Worm (Caenorhabditis elegans): ENCODE measurements around the gene flr-4.

The flr-4 gene

DNA sequence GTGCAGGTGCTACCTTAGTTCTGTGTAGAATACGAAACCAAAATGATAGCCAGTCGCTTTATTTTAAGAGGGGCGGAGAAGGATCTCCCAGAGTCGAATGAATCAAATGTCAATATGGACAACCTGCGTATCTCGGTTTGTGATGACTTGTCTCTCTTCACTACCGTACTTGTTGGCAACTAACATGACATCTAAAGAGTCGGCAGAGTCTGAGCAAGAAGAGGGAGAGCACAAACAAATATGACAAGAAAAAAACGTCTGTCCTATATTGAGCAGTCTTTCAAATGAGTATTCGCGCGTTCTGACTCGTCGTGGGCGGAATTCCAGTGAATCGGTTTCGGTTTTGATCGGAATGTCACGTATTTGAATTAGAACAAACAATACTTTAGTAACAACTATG, 5.8 kb downstream of the flr-4 start, which contains the start of gene F09B12.7:
Gene F09B12.7, minus strand, starts transcription at position 101 of the 400 bp plus-strand sequence.
- TF ChIP-seq nhr-2 (tag; optimal IDR thresholded peaks at IDR 0.05) (no peak), lin-32 (GFP tag; optimal IDR thresholded peaks at IDR 0.05) (no peak), ceh-83 (GFP tag; optimal IDR thresholded peaks at IDR 0.05) (no peak), M03D4.4 (tag; optimal IDR thresholded peaks at IDR 0.05) (no peak), ces-1 (GFP tag; optimal IDR thresholded peaks at IDR 0.05) (no peak), tbx-8 (GFP tag; optimal IDR thresholded peaks at IDR 0.05) (no peak), unc-120 (tag; optimal IDR thresholded peaks at IDR 0.05; ENCODE audit: poor library complexity, severe bottlenecking) (no peak), nhr-12 (tag; optimal IDR thresholded peaks at IDR 0.05) (no peak), mls-2 (tag; optimal IDR thresholded peaks at IDR 0.05) (no peak), pha-4 (tag; optimal IDR thresholded peaks at IDR 0.05) (no peak), bed-3 (GFP tag; optimal IDR thresholded peaks at IDR 0.05) (no peak), hlh-1 (tag; optimal IDR thresholded peaks at IDR 0.05) (no peak), ham-2 (GFP tag; optimal IDR thresholded peaks at IDR 0.05) (no peak), cnd-1 (tag; optimal IDR thresholded peaks at IDR 0.05) (no peak), nhr-237 (tag; optimal IDR thresholded peaks at IDR 0.05) (no peak), ztf-11 (tag; optimal IDR thresholded peaks at IDR 0.05) (no peak), nhr-28 (tag; optimal IDR thresholded peaks at IDR 0.05) (no peak), ceh-43 (GFP tag; optimal IDR thresholded peaks at IDR 0.05) (no peak), elt-3 (tag; optimal IDR thresholded peaks at IDR 0.05) (no peak)

DNA sequence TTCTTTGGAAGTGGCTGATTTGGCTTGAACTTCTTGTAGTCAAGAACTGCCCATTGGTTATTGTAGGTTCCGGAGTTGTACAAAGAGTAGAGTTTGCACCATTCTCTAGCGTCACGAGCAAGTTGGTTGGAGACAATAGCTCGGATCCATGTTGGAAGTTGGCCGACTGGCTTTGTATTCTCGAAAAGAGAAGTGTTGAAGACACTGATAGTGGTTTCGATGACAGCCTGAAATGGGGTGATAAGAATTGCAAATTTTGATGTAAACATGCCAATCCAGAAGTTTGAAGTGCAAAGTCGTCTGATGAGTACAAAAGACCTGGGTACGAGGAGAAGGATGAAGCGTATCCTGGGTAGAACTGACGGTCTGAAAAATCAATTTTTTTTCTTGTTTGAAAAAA, 7.1 kb downstream of the flr-4 start:
- TF ChIP-seq cnd-1 (tag; optimal IDR thresholded peaks at IDR 0.05): no peak
- no peak for TF ChIP-seq pha-4 (tag; optimal IDR thresholded peaks at IDR 0.05)
- TF ChIP-seq nhr-237 (tag; optimal IDR thresholded peaks at IDR 0.05): no peak
- TF ChIP-seq ceh-43 (GFP tag; optimal IDR thresholded peaks at IDR 0.05): no peak
- TF ChIP-seq unc-39 (tag; optimal IDR thresholded peaks at IDR 0.05): no peak
- TF ChIP-seq nhr-12 (tag; optimal IDR thresholded peaks at IDR 0.05): no peak
- no peak for TF ChIP-seq unc-62 (GFP tag; optimal IDR thresholded peaks at IDR 0.05)

DNA sequence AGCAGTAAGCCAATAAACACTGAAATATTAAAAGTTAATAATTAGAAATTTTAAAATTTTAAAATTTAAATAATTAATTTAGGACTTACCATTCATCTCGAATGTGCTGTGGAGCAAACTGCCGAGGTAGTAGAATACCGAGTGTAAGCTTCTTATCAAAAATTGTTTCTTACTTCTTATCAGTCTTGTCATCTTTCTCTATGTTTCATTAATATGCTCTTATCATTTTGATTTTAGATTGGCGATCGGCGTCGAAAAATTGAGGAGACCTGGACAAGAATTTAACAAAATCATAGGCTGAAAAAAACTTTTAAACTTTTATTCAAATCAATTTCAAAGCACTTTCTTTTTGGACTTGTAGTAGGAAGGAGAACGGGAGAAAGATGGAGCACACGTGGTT, 8.6 kb downstream of the flr-4 start, which contains the start of gene F09B12.3:
Gene F09B12.3, minus strand, starts transcription at position 192 of the 400 bp plus-strand sequence.
- TF ChIP-seq M03D4.4 (tag; optimal IDR thresholded peaks at IDR 0.05) (no peak), drap-1 (GFP tag; optimal IDR thresholded peaks at IDR 0.05) (no peak), unc-39 (tag; optimal IDR thresholded peaks at IDR 0.05) (no peak), unc-120 (tag; optimal IDR thresholded peaks at IDR 0.05; ENCODE audit: poor library complexity, severe bottlenecking) (no peak), lin-32 (GFP tag; optimal IDR thresholded peaks at IDR 0.05) (no peak), zip-8 (tag; optimal IDR thresholded peaks at IDR 0.05) (no peak), mep-1 (tag; optimal IDR thresholded peaks at IDR 0.05) (no peak), bed-3 (GFP tag; optimal IDR thresholded peaks at IDR 0.05) (no peak), lin-13 (tag; optimal IDR thresholded peaks at IDR 0.05) (no peak)

DNA sequence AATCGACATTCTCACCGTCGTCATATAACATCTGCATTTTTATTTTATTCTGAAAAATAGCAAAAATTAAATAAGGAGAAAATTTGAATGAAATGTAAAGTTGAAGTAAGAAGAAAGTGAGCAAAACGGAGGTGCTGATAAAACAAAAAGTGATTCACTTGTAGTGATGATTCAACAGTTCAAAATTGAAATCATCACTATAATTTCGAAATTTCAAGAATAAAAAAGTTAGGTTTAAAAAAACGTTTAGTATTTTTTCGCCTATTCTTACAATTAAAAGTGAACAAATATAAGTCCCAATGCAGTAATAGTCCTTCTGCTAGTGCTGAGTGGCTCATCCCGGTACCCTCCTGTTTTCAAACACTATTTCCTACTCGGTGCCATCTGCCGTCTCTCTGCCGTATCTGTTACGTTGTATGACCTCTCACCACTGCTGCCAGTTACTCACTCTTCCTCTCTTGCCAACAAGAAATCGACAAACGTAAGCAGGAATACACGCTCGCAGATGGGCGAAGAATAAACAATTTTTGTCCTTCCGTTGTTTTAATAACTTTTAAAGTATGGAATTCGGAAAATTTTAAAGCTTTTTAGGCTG, 11.3 kb downstream of the flr-4 start, which contains the start of gene dhhc-1:
Gene dhhc-1, minus strand, starts transcription at position 51 of the 595 bp plus-strand sequence.
- TF ChIP-seq mls-2 (tag; optimal IDR thresholded peaks at IDR 0.05) (peak; percentile 65), ceh-83 (GFP tag; optimal IDR thresholded peaks at IDR 0.05) (no peak), flh-1 (GFP tag; optimal IDR thresholded peaks at IDR 0.05) (no peak), ztf-11 (tag; optimal IDR thresholded peaks at IDR 0.05) (no peak), blmp-1 (tag; optimal IDR thresholded peaks at IDR 0.05) (no peak), drap-1 (GFP tag; optimal IDR thresholded peaks at IDR 0.05) (no peak), bed-3 (GFP tag; optimal IDR thresholded peaks at IDR 0.05) (no peak), sptf-1 (tag; optimal IDR thresholded peaks at IDR 0.05) (no peak), tbx-8 (GFP tag; optimal IDR thresholded peaks at IDR 0.05) (no peak), lin-32 (GFP tag; optimal IDR thresholded peaks at IDR 0.05) (peak; percentile 69), unc-62 (GFP tag; optimal IDR thresholded peaks at IDR 0.05) (peak; percentile 28), elt-1 (tag; optimal IDR thresholded peaks at IDR 0.05; ENCODE audit: borderline replicate concordance, insufficient read depth) (no peak), nhr-237 (tag; optimal IDR thresholded peaks at IDR 0.05) (no peak), ceh-43 (GFP tag; optimal IDR thresholded peaks at IDR 0.05) (no peak), lsy-2 (tag; optimal IDR thresholded peaks at IDR 0.05) (no peak), cnd-1 (tag; optimal IDR thresholded peaks at IDR 0.05) (peak; percentile 84), M03D4.4 (tag; optimal IDR thresholded peaks at IDR 0.05) (no peak), lin-13 (tag; optimal IDR thresholded peaks at IDR 0.05) (no peak), hlh-1 (tag; optimal IDR thresholded peaks at IDR 0.05) (peak; percentile 69), ceh-39 (tag; optimal IDR thresholded peaks at IDR 0.05) (no peak), elt-3 (tag; optimal IDR thresholded peaks at IDR 0.05) (no peak), ces-1 (GFP tag; optimal IDR thresholded peaks at IDR 0.05) (peak; percentile 41), nhr-12 (tag; optimal IDR thresholded peaks at IDR 0.05) (no peak), nhr-28 (tag; optimal IDR thresholded peaks at IDR 0.05) (no peak), ham-2 (GFP tag; optimal IDR thresholded peaks at IDR 0.05) (no peak), pha-4 (tag; optimal IDR thresholded peaks at IDR 0.05) (no peak), unc-39 (tag; optimal IDR thresholded peaks at IDR 0.05) (no peak), zip-8 (tag; optimal IDR thresholded peaks at IDR 0.05) (no peak), nhr-2 (tag; optimal IDR thresholded peaks at IDR 0.05) (peak; percentile 15), unc-120 (tag; optimal IDR thresholded peaks at IDR 0.05; ENCODE audit: poor library complexity, severe bottlenecking) (peak; percentile 69), sem-2 (GFP tag; optimal IDR thresholded peaks at IDR 0.05) (no peak), mep-1 (tag; optimal IDR thresholded peaks at IDR 0.05) (peak; percentile 56), snpc-4 (tag; optimal IDR thresholded peaks at IDR 0.05) (no peak), nhr-76 (tag; optimal IDR thresholded peaks at IDR 0.05) (no peak), mab-5 (tag; optimal IDR thresholded peaks at IDR 0.05) (no peak)

All from whole organism, mixed stage, embryonic.